Worm (Caenorhabditis elegans) whole organism, early embryonic: ENCODE measurements around the gene clec-43.

Experiments
- B0310.2 ChIP-seq: sonication (generic microtip); optimal IDR thresholded peaks from 2 replicates; lab custom pipeline; 2016; ENCODE audit warnings: mild to moderate bottlenecking, missing genetic modification characterization, missing compliant biosample characterization
- F13C5.2 ChIP-seq: sonication (generic microtip); optimal IDR thresholded peaks from 2 replicates; lab custom pipeline; 2017; ENCODE audit warnings: mild to moderate bottlenecking, missing genetic modification characterization, inconsistent platforms, missing compliant biosample characterization
- ama-1 ChIP-seq: fragments of 150-350 bp; optimal IDR thresholded peaks from 2 replicates; lab custom pipeline; 2014
- ceh-36 ChIP-seq: sonication (generic microtip); optimal IDR thresholded peaks from 2 replicates; lab custom pipeline; 2016; ENCODE audit warnings: missing genetic modification characterization, inconsistent platforms, missing compliant biosample characterization
- flt-1 ChIP-seq: fragments of 200-800 bp; sonication (Bioruptor generic); IDR thresholded peaks from 2 replicates; pipeline ENCODE4 v1.3.6; 2022; ENCODE audit warnings: missing genetic modification characterization, missing compliant biosample characterization
- hmbx-1 ChIP-seq: sonication (generic microtip); optimal IDR thresholded peaks from 2 replicates; lab custom pipeline; 2016; ENCODE audit warnings: mild to moderate bottlenecking, missing genetic modification characterization, missing compliant biosample characterization
- hnd-1 ChIP-seq: sonication (generic microtip); optimal IDR thresholded peaks from 2 replicates; lab custom pipeline; 2016; ENCODE audit warnings: missing genetic modification characterization, missing compliant biosample characterization
- scrt-1 ChIP-seq: fragments of 200-800 bp; sonication (Bioruptor generic); IDR thresholded peaks from 2 replicates; pipeline ENCODE4 v1.3.6; 2022; ENCODE audit warnings: missing genetic modification characterization, missing compliant biosample characterization
- sea-1 ChIP-seq: fragments of 200-800 bp; sonication (Bioruptor generic); conservative IDR thresholded peaks from 2 replicates; pipeline ENCODE4 v1.3.6; 2022; ENCODE audit warnings: missing genetic modification characterization, missing compliant biosample characterization
- tbx-11 ChIP-seq: fragments of 200-800 bp; sonication (Bioruptor generic); IDR thresholded peaks from 2 replicates; pipeline ENCODE4 v1.3.6; 2022; ENCODE audit warnings: missing genetic modification characterization, missing compliant biosample characterization
- tbx-37 ChIP-seq: fragments of 200-800 bp; sonication (Bioruptor generic); conservative IDR thresholded peaks from 2 replicates; pipeline ENCODE4 v1.3.6; 2022; ENCODE audit warnings: missing genetic modification reagents, missing genetic modification characterization, missing compliant biosample characterization

- no peak for TF ChIP-seq ceh-36 (tag; lab: Kevin White, UChicago)
- TF ChIP-seq ama-1 (lab: Kevin White, UChicago), result no peak
- TF ChIP-seq scrt-1 (GFP tag; lab: Robert Waterston, UW), result no peak
- TF ChIP-seq sea-1, result no peak
- no peak for TF ChIP-seq tbx-11 (GFP tag; lab: Robert Waterston, UW)
- TF ChIP-seq flt-1 (GFP tag; lab: Robert Waterston, UW), result no peak
- TF ChIP-seq tbx-37 (GFP tag; lab: Robert Waterston, UW), result no peak
- TF ChIP-seq hmbx-1 (tag; lab: Kevin White, UChicago), result no peak
- TF ChIP-seq F13C5.2, result no peak
- no peak for TF ChIP-seq hnd-1 (tag; lab: Kevin White, UChicago)
- TF ChIP-seq B0310.2 (tag; lab: Kevin White, UChicago), result no peak
These were observed 32.2 kb upstream of the clec-43 start, which contains the start of gene fbxc-31 for ce11 chrII:911680-912079.
